Worm (Caenorhabditis elegans) whole organism, early embryonic: ENCODE results near the gene T04C12.7.

Experiments
- ama-1 ChIP-seq: fragments of 150-350 bp; optimal IDR thresholded peaks from 2 replicates; lab custom pipeline; 2014
- hmg-4 ChIP-seq: fragments of 200-800 bp; sonication (Bioruptor generic); optimal IDR thresholded peaks from 2 replicates; lab custom pipeline; 2018; ENCODE audit warnings: mild to moderate bottlenecking, missing genetic modification characterization, missing compliant biosample characterization

ce11 chrV:11009124-11009524 lies 44.8 kb upstream of the T04C12.7 start:
- TF ChIP-seq hmg-4 (GFP tag; lab: Kevin White, UChicago) (no peak), ama-1 (lab: Kevin White, UChicago) (no peak)
